Worm (Caenorhabditis elegans) whole organism, L4 larva: ENCODE data around the gene mecr-1.

Source experiments
- T26A8.4 ChIP-seq: fragments of 200-800 bp; sonication (Bioruptor generic); IDR thresholded peaks from 2 replicates; pipeline ENCODE4 v1.3.6; 2022; ENCODE audit warnings: missing genetic modification characterization, missing compliant biosample characterization
- ceh-82 ChIP-seq: sonication (generic microtip); optimal IDR thresholded peaks from 2 replicates; lab custom pipeline; 2017; ENCODE audit warnings: missing biosample characterization, missing genetic modification characterization
- egl-27 ChIP-seq: sonication (generic microtip); optimal IDR thresholded peaks from 3 replicates; lab custom pipeline; 2017; ENCODE audit warnings: missing biosample characterization, missing genetic modification reagents, missing genetic modification characterization
- fkh-10 ChIP-seq: fragments of 150-350 bp; optimal IDR thresholded peaks from 2 replicates; lab custom pipeline; 2014; ENCODE audit warnings: missing biosample characterization, missing genetic modification reagents, missing genetic modification characterization
- gei-8 ChIP-seq: fragments of 200-800 bp; sonication (Bioruptor generic); optimal IDR thresholded peaks from 2 replicates; lab custom pipeline; 2018; ENCODE audit warnings: mild to moderate bottlenecking, missing genetic modification characterization, missing compliant biosample characterization
- lsy-2 ChIP-seq, 2 experiments: fragments of 150-350 bp in 1 of 2; sonication (generic microtip) in 1 of 2; optimal IDR thresholded peaks; 2 replicates each; lab custom pipeline; 2014 to 2017; ENCODE audit warnings: missing biosample characterization in 2 of 2, missing genetic modification characterization in 2 of 2
- nhr-48 ChIP-seq: sonication (generic microtip); optimal IDR thresholded peaks from 2 replicates; lab custom pipeline; 2016; ENCODE audit warnings: mild to moderate bottlenecking, missing genetic modification characterization, missing compliant biosample characterization
- nhr-76 ChIP-seq: fragments of 150-350 bp; optimal IDR thresholded peaks from 2 replicates; lab custom pipeline; 2014; ENCODE audit warnings: missing biosample characterization, missing genetic modification characterization
- snpc-1.2 ChIP-seq: fragments of 200-800 bp; sonication (Bioruptor generic); IDR thresholded peaks from 2 replicates; pipeline ENCODE4 v1.3.6; 2022; ENCODE audit warnings: missing genetic modification reagents, missing genetic modification characterization, missing compliant biosample characterization
- unc-39 ChIP-seq: sonication (generic microtip); optimal IDR thresholded peaks from 2 replicates; lab custom pipeline; 2017; ENCODE audit warnings: missing biosample characterization, missing genetic modification characterization
- unc-62 ChIP-seq, 3 experiments: fragments of 150-350 bp in 1 of 3; sonication (generic microtip); optimal IDR thresholded peaks in 2 of 3; peaks in 1 of 3; 1 replicate in 1 of 3; 2 replicates in 2 of 3; lab custom pipeline; 2014 to 2017; ENCODE audit warnings: missing biosample characterization in 3 of 3, missing genetic modification characterization in 3 of 3, missing genetic modification reagents in 3 of 3, missing genotype in 1 of 3
- zag-1 ChIP-seq: fragments of 150-350 bp; optimal IDR thresholded peaks from 2 replicates; lab custom pipeline; 2014; ENCODE audit warnings: missing biosample characterization, missing genetic modification characterization
- ztf-11 ChIP-seq: fragments of 150-350 bp; optimal IDR thresholded peaks from 2 replicates; lab custom pipeline; 2014; ENCODE audit warnings: missing biosample characterization, missing genetic modification characterization

DNA sequence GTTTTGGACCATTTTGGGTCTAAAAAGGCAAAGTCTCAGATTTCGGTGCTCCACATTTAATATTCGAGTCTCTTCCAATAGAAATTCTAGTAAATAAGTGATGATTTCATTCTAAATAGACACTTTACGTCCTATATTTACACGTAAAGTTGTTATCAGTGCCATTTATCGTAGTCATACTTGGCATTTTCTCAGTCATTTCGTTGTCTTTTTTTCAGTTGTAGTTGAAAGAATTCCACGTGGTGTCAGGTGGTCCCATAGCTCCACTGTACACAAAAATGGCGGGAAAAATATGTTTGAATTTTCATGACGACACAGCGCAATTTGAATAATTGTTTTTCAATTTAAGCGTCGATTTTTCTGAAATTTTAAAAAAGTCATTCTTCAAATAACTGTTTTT is 3.3 kb upstream of the mecr-1 start:
- TF ChIP-seq snpc-1.2 (GFP tag; lab: Robert Waterston, UW) = no peak
- no peak for TF ChIP-seq gei-8 (GFP tag; lab: Kevin White, UChicago)
- no peak for TF ChIP-seq nhr-48
- no peak for TF ChIP-seq egl-27 (tag; lab: Kevin White, UChicago)
- TF ChIP-seq lsy-2 (tag; optimal IDR thresholded peaks at IDR 0.05; lab: Kevin White, UChicago) = peak in 1 of 2 experiments; percentile 18
- no peak for TF ChIP-seq ztf-11 (tag; lab: Kevin White, UChicago)
- TF ChIP-seq unc-62 (GFP tag; optimal IDR thresholded peaks at IDR 0.05 in 1 of 2; lab: Kevin White, UChicago) = no peak
- TF ChIP-seq unc-62 (tag; optimal IDR thresholded peaks at IDR 0.05; lab: Kevin White, UChicago) = no peak
- no peak for TF ChIP-seq ceh-82
- TF ChIP-seq nhr-76 = no peak
- TF ChIP-seq zag-1 (tag; lab: Kevin White, UChicago) = no peak
- TF ChIP-seq T26A8.4 (GFP tag; lab: Robert Waterston, UW) = no peak
- TF ChIP-seq fkh-10 (GFP tag; lab: Kevin White, UChicago) = no peak
- no peak for TF ChIP-seq unc-39 (tag; lab: Kevin White, UChicago)
